Worm (Caenorhabditis elegans): ENCODE results near the gene fbxa-116.

The fbxa-116 gene

DNA sequence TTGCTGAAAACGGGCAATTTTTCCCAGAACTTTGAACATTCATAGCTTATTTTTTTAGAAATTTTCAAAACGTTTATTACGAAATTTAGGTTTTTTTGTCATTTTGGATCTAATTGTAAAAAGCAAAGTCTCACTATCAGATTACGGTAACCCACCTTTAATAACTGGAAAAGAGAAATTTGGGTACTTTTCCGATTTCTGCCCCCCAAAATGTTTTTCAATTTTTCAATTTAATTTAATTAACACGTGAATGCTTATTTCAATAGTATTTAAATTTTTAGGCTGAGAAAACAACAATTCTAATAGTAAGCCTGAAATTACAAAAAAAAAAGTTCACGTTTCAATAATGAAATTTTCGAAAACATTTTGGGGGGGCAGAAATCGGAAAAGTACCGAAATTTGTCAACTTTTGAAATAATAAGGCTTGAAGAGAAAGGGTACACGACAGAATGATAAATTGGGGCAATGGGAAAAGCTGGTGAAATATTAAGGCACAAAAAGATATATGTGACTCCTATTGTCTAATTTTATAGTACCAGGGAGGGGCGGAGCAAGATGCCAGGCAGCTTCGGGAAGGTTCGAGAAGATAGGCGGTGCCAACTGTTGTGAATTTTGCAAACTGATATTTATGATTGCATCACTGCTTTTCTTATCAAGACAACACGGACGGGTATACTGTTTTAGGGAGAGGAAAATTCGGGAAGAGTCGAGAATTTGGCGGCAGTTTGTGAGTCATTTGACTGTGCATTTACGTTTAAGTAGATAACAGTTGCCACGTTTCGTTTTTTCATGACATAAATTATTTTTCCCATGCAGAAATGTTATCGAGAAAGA is 24.4 kb downstream of the fbxa-116 start, which contains the start of gene F19B2.5 (continued):
- TF ChIP-seq attf-5 (GFP tag; optimal IDR thresholded peaks at IDR 0.05) (no peak), cebp-2 (GFP tag; IDR thresholded peaks at IDR 0.05) (no peak), attf-6 (GFP tag; IDR thresholded peaks at IDR 0.05) (no peak), T07F8.4 (tag; optimal IDR thresholded peaks at IDR 0.05) (no peak), ztf-6 (GFP tag; IDR thresholded peaks at IDR 0.05) (no peak), mcd-1 (GFP tag; IDR thresholded peaks at IDR 0.05) (peak; percentile 41; the same call in 1 of the 2 replicates), pha-4 (tag; optimal IDR thresholded peaks at IDR 0.05) (peak; percentile 66), rpc-1 (optimal IDR thresholded peaks at IDR 0.05) (peak; percentile 52), rpc-1 (tag; optimal IDR thresholded peaks at IDR 0.05) (no peak), lin-40 (tag; optimal IDR thresholded peaks at IDR 0.05) (no peak), tlf-1 (GFP tag; optimal IDR thresholded peaks at IDR 0.05) (peak; percentile 66), xnd-1 (tag; optimal IDR thresholded peaks at IDR 0.05) (no peak), dpff-1 (tag; optimal IDR thresholded peaks at IDR 0.05) (peak; percentile 47), snpc-3.4 (tag; optimal IDR thresholded peaks at IDR 0.05) (no peak), athp-1 (tag; optimal IDR thresholded peaks at IDR 0.05) (no peak), fkh-3 (tag; optimal IDR thresholded peaks at IDR 0.05) (no peak), bed-2 (GFP tag; IDR thresholded peaks at IDR 0.05) (no peak), ceh-58 (GFP tag; IDR thresholded peaks at IDR 0.05) (no peak), hlh-26 (GFP tag; conservative IDR thresholded peaks at IDR 0.05) (no peak), K11D2.4 (GFP tag; IDR thresholded peaks at IDR 0.05) (no peak), lsy-27 (tag; optimal IDR thresholded peaks at IDR 0.05; ENCODE audit: borderline replicate concordance, insufficient read depth) (no peak), B0019.2 (GFP tag; conservative IDR thresholded peaks at IDR 0.05) (no peak), tbp1 (GFP tag; optimal IDR thresholded peaks at IDR 0.05) (peak; percentile 34), lin-26 (GFP tag; IDR thresholded peaks at IDR 0.05) (no peak), zfh-2 (GFP tag; conservative IDR thresholded peaks at IDR 0.05) (no peak), madf-10 (tag; optimal IDR thresholded peaks at IDR 0.05) (peak; percentile 70), D2030.7 (GFP tag; IDR thresholded peaks at IDR 0.05) (no peak), hlh-12 (tag; optimal IDR thresholded peaks at IDR 0.05) (no peak), F22D6.2 (tag; optimal IDR thresholded peaks at IDR 0.05) (no peak), F55B11.4 (tag; optimal IDR thresholded peaks at IDR 0.05; ENCODE audit: borderline replicate concordance, insufficient read depth) (no peak), T26A5.8 (tag; optimal IDR thresholded peaks at IDR 0.05) (no peak), aptf-2 (GFP tag; conservative IDR thresholded peaks at IDR 0.05) (no peak), ceh-91 (GFP tag; IDR thresholded peaks at IDR 0.05) (no peak), ets-4 (GFP tag; optimal IDR thresholded peaks at IDR 0.05) (peak; percentile 90), ztf-18 (tag; optimal IDR thresholded peaks at IDR 0.05) (peak; percentile 7), him-1 (tag; optimal IDR thresholded peaks at IDR 0.05) (no peak), snpc-1.3 (tag; optimal IDR thresholded peaks at IDR 0.05; ENCODE audit: insufficient read depth) (no peak), ekl-4 (GFP tag; IDR thresholded peaks at IDR 0.05) (0 out of 2 replicates have a peak, but pooled peaks have one; percentile 47), efl-1 (GFP tag; optimal IDR thresholded peaks at IDR 0.05) (no peak), Y95B8A.8 (GFP tag; IDR thresholded peaks at IDR 0.05) (no peak), sdz-38 (tag; optimal IDR thresholded peaks at IDR 0.05) (no peak), ztf-3 (GFP tag; optimal IDR thresholded peaks at IDR 0.05) (peak; percentile 68), Y53G8AR.9 (GFP tag; conservative IDR thresholded peaks at IDR 0.05) (no peak), madf-6 (GFP tag; IDR thresholded peaks at IDR 0.05) (no peak), lin-54 (GFP tag; optimal IDR thresholded peaks at IDR 0.05) (peak; percentile 34), nfya-2 (GFP tag; IDR thresholded peaks at IDR 0.05) (no peak), repo-1 (tag; optimal IDR thresholded peaks at IDR 0.05) (peak; percentile 0), madf-8 (GFP tag; conservative IDR thresholded peaks at IDR 0.05) (no peak)
